Fruit fly (Drosophila melanogaster) whole organism, prepupa: ENCODE data around the gene CG5800.

Experiments used
- Blimp-1 ChIP-seq: fragments of 200-800 bp; sonication (Bioruptor generic); optimal IDR thresholded peaks from 3 replicates; lab custom pipeline; 2017; ENCODE audit warnings: missing biosample characterization, missing genetic modification characterization, mild to moderate bottlenecking, moderate library complexity, missing genetic modification reagents
- CG10631 ChIP-seq: fragments of 200-800 bp; sonication (Bioruptor generic); optimal IDR thresholded peaks from 2 replicates; lab custom pipeline; 2016; ENCODE audit warnings: missing biosample characterization, missing genetic modification characterization
- CG11294 ChIP-seq: fragments of 200-800 bp; sonication (Bioruptor generic); IDR thresholded peaks from 2 replicates; pipeline ENCODE4 v1.3.6; 2022; ENCODE audit warnings: missing biosample characterization, missing genetic modification characterization
- CG11762 ChIP-seq: fragments of 200-800 bp; sonication (Bioruptor generic); optimal IDR thresholded peaks from 3 replicates; lab custom pipeline; 2016; ENCODE audit warnings: missing biosample characterization, missing genetic modification characterization; ENCODE audit not compliant: insufficient read depth
- CG11902 ChIP-seq: fragments of 200-800 bp; sonication (Bioruptor generic); optimal IDR thresholded peaks from 3 replicates; lab custom pipeline; 2016; ENCODE audit warnings: missing biosample characterization, missing genetic modification characterization
- CG15336 ChIP-seq: fragments of 200-800 bp; sonication (Bioruptor generic); IDR thresholded peaks from 2 replicates; pipeline ENCODE4 v1.3.6; 2022; ENCODE audit warnings: missing biosample characterization, missing genetic modification characterization
- CG16779 ChIP-seq: fragments of 200-800 bp; sonication (Bioruptor generic); optimal IDR thresholded peaks from 3 replicates; lab custom pipeline; 2017; ENCODE audit warnings: missing biosample characterization, mild to moderate bottlenecking, missing genetic modification characterization
- CG3032 ChIP-seq: fragments of 200-800 bp; optimal IDR thresholded peaks from 2 replicates; lab custom pipeline; 2019; ENCODE audit warnings: missing biosample characterization, mild to moderate bottlenecking, missing genetic modification characterization, moderate library complexity
- CG31627 ChIP-seq: fragments of 200-800 bp; sonication (Bioruptor generic); optimal IDR thresholded peaks from 3 replicates; lab custom pipeline; 2016; ENCODE audit warnings: missing biosample characterization, missing genetic modification characterization
- CG4318 ChIP-seq: fragments of 200-800 bp; sonication (Bioruptor generic); optimal IDR thresholded peaks from 3 replicates; lab custom pipeline; 2017; ENCODE audit warnings: missing biosample characterization, mild to moderate bottlenecking, missing genetic modification characterization
- CG6163 ChIP-seq: fragments of 200-800 bp; sonication (Bioruptor generic); IDR thresholded peaks from 3 replicates; pipeline ENCODE4 v1.3.6; 2022; ENCODE audit warnings: missing biosample characterization, missing genetic modification characterization
- CG6276 ChIP-seq: fragments of 200-800 bp; sonication (Bioruptor generic); optimal IDR thresholded peaks from 2 replicates; lab custom pipeline; 2017; ENCODE audit warnings: missing biosample characterization, mild to moderate bottlenecking, missing genetic modification characterization
- CG6792 ChIP-seq: fragments of 200-800 bp; sonication (Bioruptor generic); optimal IDR thresholded peaks from 3 replicates; lab custom pipeline; 2016; ENCODE audit warnings: missing biosample characterization, missing genetic modification characterization
- CG6808 ChIP-seq: fragments of 200-800 bp; sonication (Bioruptor generic); optimal IDR thresholded peaks from 3 replicates; lab custom pipeline; 2017; ENCODE audit warnings: missing biosample characterization, missing genetic modification characterization, mild to moderate bottlenecking, moderate library complexity, missing genetic modification reagents
- Eip75B ChIP-seq: fragments of 200-800 bp; sonication (Bioruptor generic); optimal IDR thresholded peaks from 3 replicates; lab custom pipeline; 2016; ENCODE audit warnings: missing biosample characterization, missing genetic modification characterization
- Eip78C ChIP-seq: fragments of 200-800 bp; sonication (Bioruptor generic); peaks from one replicate; lab custom pipeline; 2016; ENCODE audit warnings: missing biosample characterization, missing genetic modification characterization
- Eip93F ChIP-seq: fragments of 200-800 bp; sonication (Bioruptor generic); optimal IDR thresholded peaks from 2 replicates; lab custom pipeline; 2016; ENCODE audit warnings: missing biosample characterization, mild to moderate bottlenecking, missing genetic modification characterization
- Ets21C ChIP-seq: fragments of 200-800 bp; sonication (Bioruptor generic); optimal IDR thresholded peaks from 3 replicates; lab custom pipeline; 2016; ENCODE audit warnings: missing biosample characterization, missing genetic modification characterization
- Gug ChIP-seq: fragments of 200-800 bp; sonication (Bioruptor generic); IDR thresholded peaks from 2 replicates; pipeline ENCODE4 v1.3.6; 2022; ENCODE audit warnings: missing biosample characterization, missing genetic modification characterization
- Hr38 ChIP-seq: sonication (Bioruptor generic); optimal IDR thresholded peaks from 2 replicates; lab custom pipeline; 2016; ENCODE audit warnings: missing biosample characterization, missing genetic modification characterization
- Hr4 ChIP-seq: fragments of 200-800 bp; sonication (Bioruptor generic); optimal IDR thresholded peaks from 3 replicates; lab custom pipeline; 2016; ENCODE audit warnings: missing biosample characterization, missing genetic modification characterization
- Lpt ChIP-seq: fragments of 200-800 bp; sonication (Bioruptor generic); optimal IDR thresholded peaks from 3 replicates; lab custom pipeline; 2016; ENCODE audit warnings: missing biosample characterization, missing genetic modification characterization
- Met ChIP-seq: fragments of 200-800 bp; sonication (Bioruptor generic); optimal IDR thresholded peaks from 3 replicates; lab custom pipeline; 2016; ENCODE audit warnings: missing biosample characterization, missing genetic modification characterization
- OdsH ChIP-seq: fragments of 200-800 bp; sonication (Bioruptor generic); optimal IDR thresholded peaks from 3 replicates; lab custom pipeline; 2016; ENCODE audit warnings: missing biosample characterization, missing genetic modification characterization
- Smox ChIP-seq: fragments of 200-800 bp; sonication (Bioruptor generic); optimal IDR thresholded peaks from 3 replicates; lab custom pipeline; 2016; ENCODE audit warnings: missing biosample characterization, missing genetic modification characterization
- Sox102F ChIP-seq: fragments of 200-800 bp; sonication (Bioruptor generic); optimal IDR thresholded peaks from 2 replicates; lab custom pipeline; 2016; ENCODE audit warnings: missing biosample characterization, mild to moderate bottlenecking, missing genetic modification characterization
- Sox14 ChIP-seq: fragments of 200-800 bp; sonication (Bioruptor generic); optimal IDR thresholded peaks from 3 replicates; lab custom pipeline; 2016; ENCODE audit warnings: missing biosample characterization, missing genetic modification characterization
- Sox15 ChIP-seq: fragments of 200-800 bp; sonication (Bioruptor generic); optimal IDR thresholded peaks from 3 replicates; lab custom pipeline; 2016; ENCODE audit warnings: missing biosample characterization, missing genetic modification characterization
- achi ChIP-seq: fragments of 200-800 bp; sonication (Bioruptor generic); optimal IDR thresholded peaks from 3 replicates; lab custom pipeline; 2016; ENCODE audit warnings: missing biosample characterization, missing genetic modification characterization
- acj6 ChIP-seq: fragments of 200-800 bp; sonication (Bioruptor generic); optimal IDR thresholded peaks from 3 replicates; lab custom pipeline; 2016; ENCODE audit warnings: missing biosample characterization, missing genetic modification characterization
- cyc ChIP-seq: fragments of 200-800 bp; sonication (Bioruptor generic); optimal IDR thresholded peaks from 3 replicates; lab custom pipeline; 2016; ENCODE audit warnings: missing biosample characterization, missing genetic modification characterization
- dac ChIP-seq: fragments of 200-800 bp; sonication (Bioruptor generic); optimal IDR thresholded peaks from 2 replicates; lab custom pipeline; 2017; ENCODE audit warnings: missing biosample characterization, mild to moderate bottlenecking, missing genetic modification characterization
- dsx ChIP-seq: fragments of 200-800 bp; optimal IDR thresholded peaks from 3 replicates; lab custom pipeline; 2019; ENCODE audit warnings: missing biosample characterization, mild to moderate bottlenecking, missing genetic modification characterization, moderate library complexity; ENCODE audit not compliant: poor library complexity, severe bottlenecking
- eg ChIP-seq: fragments of 200-800 bp; sonication (Bioruptor generic); IDR thresholded peaks from 3 replicates; pipeline ENCODE4 v1.3.6; 2022; ENCODE audit warnings: missing biosample characterization, missing genetic modification characterization
- esn ChIP-seq: fragments of 200-800 bp; sonication (Bioruptor generic); optimal IDR thresholded peaks from 2 replicates; lab custom pipeline; 2016; ENCODE audit warnings: missing biosample characterization, mild to moderate bottlenecking, missing genetic modification characterization, moderate library complexity
- fd59A ChIP-seq: fragments of 200-800 bp; sonication (Bioruptor generic); optimal IDR thresholded peaks from 2 replicates; lab custom pipeline; 2017; ENCODE audit warnings: missing biosample characterization, mild to moderate bottlenecking, missing genetic modification characterization, missing genetic modification reagents
- fd85E ChIP-seq: fragments of 200-800 bp; sonication (Bioruptor generic); optimal IDR thresholded peaks from 3 replicates; lab custom pipeline; 2016; ENCODE audit warnings: missing biosample characterization, missing genetic modification characterization
- fkh ChIP-seq: fragments of 200-800 bp; sonication (Bioruptor generic); optimal IDR thresholded peaks from 3 replicates; lab custom pipeline; 2017; ENCODE audit warnings: missing biosample characterization, mild to moderate bottlenecking, missing genetic modification characterization, moderate library complexity
- lz ChIP-seq: fragments of 200-800 bp; sonication (Bioruptor generic); optimal IDR thresholded peaks from 3 replicates; lab custom pipeline; 2016; ENCODE audit warnings: missing biosample characterization, missing genetic modification characterization
- salr ChIP-seq, 2 experiments: fragments of 200-800 bp; sonication (Bioruptor generic); optimal IDR thresholded peaks; 3 replicates each; lab custom pipeline; 2016 to 2018; ENCODE audit warnings: missing biosample characterization in 2 of 2, missing genetic modification characterization in 2 of 2, mild to moderate bottlenecking in 1 of 2
- spab ChIP-seq: fragments of 200-800 bp; sonication (Bioruptor generic); optimal IDR thresholded peaks from 2 replicates; lab custom pipeline; 2017; ENCODE audit warnings: missing biosample characterization, mild to moderate bottlenecking, missing genetic modification characterization, missing genetic modification reagents
- ss ChIP-seq, 2 experiments: fragments of 200-800 bp; sonication (Bioruptor generic); optimal IDR thresholded peaks; 2 replicates in 1 of 2; 3 replicates in 1 of 2; lab custom pipeline; 2017 to 2018; ENCODE audit warnings: mild to moderate bottlenecking in 2 of 2, missing biosample characterization in 2 of 2, missing genetic modification characterization in 2 of 2, moderate library complexity in 1 of 2
- svp ChIP-seq: fragments of 200-800 bp; sonication (Bioruptor generic); peaks from one replicate; lab custom pipeline; 2016; ENCODE audit warnings: missing biosample characterization, missing genetic modification characterization
- topi ChIP-seq: fragments of 200-800 bp; sonication (Bioruptor generic); optimal IDR thresholded peaks from 3 replicates; lab custom pipeline; 2016; ENCODE audit warnings: missing biosample characterization, missing genetic modification characterization
- vri ChIP-seq: fragments of 200-800 bp; sonication (Bioruptor generic); optimal IDR thresholded peaks from 3 replicates; lab custom pipeline; 2016; ENCODE audit warnings: missing biosample characterization, mild to moderate bottlenecking, missing genetic modification characterization

The CG5800 gene

dm6 chrX:17677953-17678668 lies 42.0 kb downstream of the CG5800 start (continued):
- TF ChIP-seq cyc (GFP tag; lab: Kevin White, UChicago) (peak; percentile 37), Gug (GFP tag; lab: Robert Waterston, UW) (no peak), fd59A (GFP tag; lab: Kevin White, UChicago) (peak; percentile 20), Eip75B (peak; percentile 68), Lpt (GFP tag; lab: Kevin White, UChicago) (no peak), Eip93F (GFP tag; lab: Kevin White, UChicago) (no peak), CG11902 (GFP tag; lab: Kevin White, UChicago) (peak; percentile 48), CG6276 (GFP tag; lab: Kevin White, UChicago) (no peak), acj6 (GFP tag; lab: Kevin White, UChicago) (peak; percentile 50), CG3032 (peak; percentile 55), dsx (GFP tag; lab: Kevin White, UChicago) (peak; percentile 18), CG6808 (GFP tag; lab: Kevin White, UChicago) (peak; percentile 43), CG11294 (GFP tag; lab: Robert Waterston, UW) (no peak), eg (GFP tag; lab: Robert Waterston, UW) (peak; percentile 62; the same call in 1 of the 3 replicates), Met (peak; percentile 64), vri (GFP tag; lab: Kevin White, UChicago) (no peak), Sox15 (GFP tag; lab: Kevin White, UChicago) (peak; percentile 48), Sox102F (GFP tag; lab: Kevin White, UChicago) (peak; percentile 18), CG6163 (peak; percentile 53; the same call in 1 of the 3 replicates), Sox14 (GFP tag; lab: Kevin White, UChicago) (peak; percentile 2), achi (GFP tag; lab: Kevin White, UChicago) (peak; percentile 42), fd85E (GFP tag; lab: Kevin White, UChicago) (no peak), lz (GFP tag; lab: Kevin White, UChicago) (peak; percentile 43), esn (GFP tag; lab: Kevin White, UChicago) (peak; percentile 65), fkh (GFP tag; lab: Kevin White, UChicago) (no peak), Hr38 (no peak), CG15336 (GFP tag; lab: Robert Waterston, UW) (peak; percentile 34; the same call in 1 of the 2 replicates), CG11762 (GFP tag; lab: Kevin White, UChicago) (peak; percentile 55), Blimp-1 (GFP tag; lab: Kevin White, UChicago) (no peak), Eip78C (GFP tag; lab: Kevin White, UChicago) (peak; percentile 88), CG6792 (GFP tag; lab: Kevin White, UChicago) (peak; percentile 57), salr (GFP tag; optimal IDR thresholded peaks at IDR 0.05; lab: Kevin White, UChicago) (peak in 1 of 2 experiments; percentile 18), Ets21C (no peak), OdsH (GFP tag; lab: Kevin White, UChicago) (peak; percentile 53)

- peak; percentile 12 for TF ChIP-seq CG16779 (tag; lab: Kevin White, UChicago)
- TF ChIP-seq fd85E (GFP tag; lab: Kevin White, UChicago) = no peak
- TF ChIP-seq Hr4 (GFP tag; lab: Kevin White, UChicago) = peak; percentile 25
- TF ChIP-seq Smox (GFP tag; lab: Kevin White, UChicago) = peak; percentile 52
- peak; percentile 50 for TF ChIP-seq svp (GFP tag; lab: Kevin White, UChicago)
- no peak for TF ChIP-seq dac (GFP tag; lab: Kevin White, UChicago)
- peak; percentile 86 for TF ChIP-seq Eip78C (GFP tag; lab: Kevin White, UChicago)
- TF ChIP-seq Lpt (GFP tag; lab: Kevin White, UChicago) = peak; percentile 14
- TF ChIP-seq CG31627 (GFP tag; lab: Kevin White, UChicago) = peak; percentile 11
- TF ChIP-seq topi = peak; percentile 18
- TF ChIP-seq Eip75B = no peak
- TF ChIP-seq CG3032 = peak; percentile 62
- peak; percentile 27 for TF ChIP-seq OdsH (GFP tag; lab: Kevin White, UChicago)
- peak; percentile 51 for TF ChIP-seq acj6 (GFP tag; lab: Kevin White, UChicago)
- peak; percentile 47 for TF ChIP-seq CG10631 (GFP tag; lab: Kevin White, UChicago)
- peak; percentile 50 for TF ChIP-seq spab (GFP tag; lab: Kevin White, UChicago)
- TF ChIP-seq Sox102F (GFP tag; lab: Kevin White, UChicago) = no peak
- TF ChIP-seq CG6276 (GFP tag; lab: Kevin White, UChicago) = peak; percentile 64
- peak; percentile 34; the same call in 2 of the 3 replicates for TF ChIP-seq eg (GFP tag; lab: Robert Waterston, UW)
- peak; percentile 39 for TF ChIP-seq CG4318 (GFP tag; lab: Kevin White, UChicago)
- no peak for TF ChIP-seq cyc (GFP tag; lab: Kevin White, UChicago)
- peak; percentile 16 for TF ChIP-seq lz (GFP tag; lab: Kevin White, UChicago)
- TF ChIP-seq Met = peak; percentile 6
- peak; percentile 43 to 63 for TF ChIP-seq ss (GFP tag; optimal IDR thresholded peaks at IDR 0.05; lab: Kevin White, UChicago)
These were observed 43.8 kb downstream of the CG5800 start for dm6 chrX:17679642-17680571.
